Worm (Caenorhabditis elegans): ENCODE measurements around the gene slc-17.7.

The slc-17.7 gene

ce11 chrV:9255480-9255879 lies 10.8 kb downstream of the slc-17.7 start (continued):
- TF ChIP-seq mes-2 (tag; optimal IDR thresholded peaks at IDR 0.05; ENCODE audit: poor library complexity, severe bottlenecking) (no peak), nhr-41 (GFP tag; IDR thresholded peaks at IDR 0.05) (no peak), ces-1 (GFP tag; optimal IDR thresholded peaks at IDR 0.05) (no peak), hlh-11 (tag; optimal IDR thresholded peaks at IDR 0.05) (peak; percentile 82), jun-1 (tag; optimal IDR thresholded peaks at IDR 0.05) (no peak), mdl-1 (tag; optimal IDR thresholded peaks at IDR 0.05) (no peak), egl-43 (GFP tag; IDR thresholded peaks at IDR 0.05) (no peak), nhr-28 (tag; optimal IDR thresholded peaks at IDR 0.05) (peak; percentile 80), pha-4 (GFP tag; IDR thresholded peaks at IDR 0.05) (no peak), pha-4 (tag; optimal IDR thresholded peaks at IDR 0.05) (no peak), attf-4 (tag; optimal IDR thresholded peaks at IDR 0.05) (no peak), ztf-7 (tag; optimal IDR thresholded peaks at IDR 0.05) (no peak), F49E8.2 (tag; optimal IDR thresholded peaks at IDR 0.05; ENCODE audit: borderline replicate concordance) (no peak), madf-5 (GFP tag; IDR thresholded peaks at IDR 0.05) (no peak), nhr-42 (GFP tag; IDR thresholded peaks at IDR 0.05) (no peak), dve-1 (tag; optimal IDR thresholded peaks at IDR 0.05; ENCODE audit: insufficient read depth) (peak; percentile 82), nhr-77 (tag; optimal IDR thresholded peaks at IDR 0.05) (peak; percentile 64), fkh-10 (GFP tag; optimal IDR thresholded peaks at IDR 0.05) (no peak), dmd-6 (GFP tag; IDR thresholded peaks at IDR 0.05) (peak; percentile 81), arid-1 (GFP tag; conservative IDR thresholded peaks at IDR 0.05) (no peak), D1046.2 (GFP tag; IDR thresholded peaks at IDR 0.05) (no peak)

ce11 chrV:9254012-9254696 lies 12.1 kb downstream of the slc-17.7 start, which contains the start of gene F07C3.9:
Gene F07C3.9 (minus strand): TSS chrV:9254646.
- TF ChIP-seq nhr-11 (tag; optimal IDR thresholded peaks at IDR 0.05) = no peak
- TF ChIP-seq dve-1 (tag; optimal IDR thresholded peaks at IDR 0.05; ENCODE audit: insufficient read depth) = peak; percentile 57
- peak in 1 of 2 experiments; percentile 26 for TF ChIP-seq lsy-2 (tag; optimal IDR thresholded peaks at IDR 0.05)
- no peak for TF ChIP-seq mxl-2 (GFP tag; conservative IDR thresholded peaks at IDR 0.05)
- TF ChIP-seq unc-130 (GFP tag; optimal IDR thresholded peaks at IDR 0.05) = no peak
- TF ChIP-seq ctbp-1 (GFP tag; IDR thresholded peaks at IDR 0.05) = no peak
- TF ChIP-seq nhr-111 (GFP tag; optimal IDR thresholded peaks at IDR 0.05) = no peak
- TF ChIP-seq ztf-7 (tag; optimal IDR thresholded peaks at IDR 0.05) = peak; percentile 6
- peak in 1 of 2 experiments; percentile 16 for TF ChIP-seq hif-1 (tag; optimal IDR thresholded peaks at IDR 0.05)
- TF ChIP-seq lim-7 (GFP tag; IDR thresholded peaks at IDR 0.05) = no peak
- TF ChIP-seq nhr-48 (tag; optimal IDR thresholded peaks at IDR 0.05) = peak; percentile 41
- TF ChIP-seq pqm-1 (tag; optimal IDR thresholded peaks at IDR 0.05) = peak; percentile 82
- TF ChIP-seq dpl-1 (GFP tag; optimal IDR thresholded peaks at IDR 0.05) = no peak
- TF ChIP-seq vab-7 (GFP tag; IDR thresholded peaks at IDR 0.05) = no peak
- TF ChIP-seq daf-16 (GFP tag; optimal IDR thresholded peaks at IDR 0.05) = no peak
- peak; percentile 91 for TF ChIP-seq daf-16 (tag; optimal IDR thresholded peaks at IDR 0.05)
- TF ChIP-seq hlh-11 (tag; optimal IDR thresholded peaks at IDR 0.05) = peak; percentile 48
- no peak for TF ChIP-seq Y105C5A.15 (GFP tag; IDR thresholded peaks at IDR 0.05)
- peak; percentile 81 for TF ChIP-seq php-3 (GFP tag; IDR thresholded peaks at IDR 0.05)
- TF ChIP-seq lin-1 (GFP tag; IDR thresholded peaks at IDR 0.05) = no peak
- no peak for TF ChIP-seq spr-3 (GFP tag; optimal IDR thresholded peaks at IDR 0.05)
- no peak for TF ChIP-seq zfp-2 (tag; optimal IDR thresholded peaks at IDR 0.05)
- TF ChIP-seq nhr-28 (tag; optimal IDR thresholded peaks at IDR 0.05) = peak; percentile 52
- TF ChIP-seq fos-1 (tag; optimal IDR thresholded peaks at IDR 0.05) = no peak

Measured in whole organism, L4 larva.